Fruit fly (Drosophila melanogaster) whole organism, embryonic: ENCODE measurements around the gene elB.

ENCODE experiments used
- Blimp-1 ChIP-seq: fragments of 200-800 bp; sonication (Bioruptor generic); optimal IDR thresholded peaks from 3 replicates; lab custom pipeline; 2018; ENCODE audit warnings: missing biosample characterization, missing genetic modification characterization, mild to moderate bottlenecking, moderate library complexity, missing genetic modification reagents
- CG11247 ChIP-seq: fragments of 200-800 bp; sonication (Bioruptor generic); IDR thresholded peaks from 2 replicates; pipeline ENCODE4 v1.3.6; 2022; ENCODE audit warnings: missing biosample characterization, missing genetic modification characterization
- CG12155 ChIP-seq: fragments of 200-800 bp; sonication (Bioruptor generic); optimal IDR thresholded peaks from 3 replicates; lab custom pipeline; 2016; ENCODE audit warnings: missing biosample characterization, missing genetic modification characterization
- CG13894 ChIP-seq: fragments of 200-800 bp; sonication (Bioruptor generic); optimal IDR thresholded peaks from 3 replicates; lab custom pipeline; 2018; ENCODE audit warnings: missing biosample characterization, mild to moderate bottlenecking, missing genetic modification characterization, moderate library complexity
- CG14014 ChIP-seq: fragments of 200-800 bp; sonication (Bioruptor generic); IDR thresholded peaks from 2 replicates; pipeline ENCODE4 v1.3.6; 2022; ENCODE audit warnings: missing biosample characterization, missing genetic modification characterization
- CG17568 ChIP-seq: fragments of 200-800 bp; sonication (Bioruptor generic); optimal IDR thresholded peaks from 2 replicates; lab custom pipeline; 2018; ENCODE audit warnings: missing biosample characterization, mild to moderate bottlenecking, missing genetic modification characterization, moderate library complexity
- CG17612 ChIP-seq: fragments of 200-800 bp; sonication (Bioruptor generic); IDR thresholded peaks from 2 replicates; pipeline ENCODE4 v1.3.6; 2022; ENCODE audit warnings: missing biosample characterization, missing genetic modification characterization
- CG31224 ChIP-seq: fragments of 200-800 bp; sonication (Bioruptor generic); IDR thresholded peaks from 2 replicates; pipeline ENCODE4 v1.3.6; 2022; ENCODE audit warnings: missing biosample characterization, missing genetic modification characterization
- CG3995 ChIP-seq: fragments of 200-800 bp; sonication (Bioruptor generic); optimal IDR thresholded peaks from 3 replicates; lab custom pipeline; 2016; ENCODE audit warnings: missing biosample characterization, missing genetic modification characterization
- CG4328 ChIP-seq: fragments of 200-800 bp; sonication (Bioruptor generic); optimal IDR thresholded peaks from 3 replicates; lab custom pipeline; 2017; ENCODE audit warnings: missing biosample characterization, missing genetic modification reagents, missing genetic modification characterization
- CG7745 ChIP-seq: fragments of 200-800 bp; sonication (Bioruptor generic); optimal IDR thresholded peaks from 2 replicates; lab custom pipeline; 2018; ENCODE audit warnings: missing biosample characterization, mild to moderate bottlenecking, missing genetic modification characterization, moderate library complexity
- CG8281 ChIP-seq: fragments of 200-800 bp; sonication (Bioruptor generic); optimal IDR thresholded peaks from 2 replicates; lab custom pipeline; 2018; ENCODE audit warnings: missing biosample characterization, mild to moderate bottlenecking, missing genetic modification characterization, moderate library complexity
- Doc3 ChIP-seq: fragments of 200-800 bp; sonication (Bioruptor generic); IDR thresholded peaks from 3 replicates; pipeline ENCODE4 v1.3.6; 2022; ENCODE audit warnings: missing biosample characterization, missing genetic modification characterization; ENCODE audit not compliant: partially characterized antibody
- Dp ChIP-seq: fragments of 200-800 bp; sonication (Bioruptor generic); optimal IDR thresholded peaks from 2 replicates; lab custom pipeline; 2018; ENCODE audit warnings: missing biosample characterization, mild to moderate bottlenecking, missing genetic modification characterization, moderate library complexity
- Fer2 ChIP-seq: fragments of 200-800 bp; sonication (Bioruptor generic); optimal IDR thresholded peaks from 2 replicates; lab custom pipeline; 2018; ENCODE audit warnings: missing biosample characterization, mild to moderate bottlenecking, missing genetic modification characterization, moderate library complexity
- Gug ChIP-seq: fragments of 200-800 bp; sonication (Bioruptor generic); IDR thresholded peaks from 4 replicates; pipeline ENCODE4 v1.3.6; 2022; ENCODE audit warnings: missing biosample characterization, missing genetic modification characterization
- Hr78 ChIP-seq, 2 experiments: fragments of 200-800 bp in 1 of 2; fragments of >200 bp in 1 of 2; sonication (Bioruptor generic) in 1 of 2; optimal IDR thresholded peaks; 2 replicates each; lab custom pipeline; 2017 to 2019; ENCODE audit warnings: missing biosample characterization in 2 of 2, missing genetic modification characterization in 2 of 2, mild to moderate bottlenecking in 1 of 2, moderate library complexity in 1 of 2
- Hsf ChIP-seq: fragments of 200-800 bp; sonication (Bioruptor generic); optimal IDR thresholded peaks from 3 replicates; lab custom pipeline; 2016; ENCODE audit warnings: missing biosample characterization, missing genetic modification characterization
- Jarid2 ChIP-seq: fragments of 200-800 bp; sonication (Bioruptor generic); optimal IDR thresholded peaks from 3 replicates; lab custom pipeline; 2017; ENCODE audit warnings: mild to moderate bottlenecking, missing biosample characterization, missing genetic modification reagents, missing genetic modification characterization
- MTF-1 ChIP-seq: fragments of 200-800 bp; sonication (Bioruptor generic); optimal IDR thresholded peaks from 2 replicates; lab custom pipeline; 2018; ENCODE audit warnings: missing biosample characterization, mild to moderate bottlenecking, missing genetic modification characterization, borderline replicate concordance
- NFAT ChIP-seq: fragments of 200-800 bp; sonication (Bioruptor generic); IDR thresholded peaks from 2 replicates; pipeline ENCODE4 v1.3.6; 2022; ENCODE audit warnings: missing biosample characterization, missing genetic modification characterization
- Pdp1 ChIP-seq, 2 experiments: fragments of 200-800 bp; sonication (Bioruptor generic); optimal IDR thresholded peaks; 3 replicates each; lab custom pipeline; 2016; ENCODE audit warnings: missing biosample characterization in 2 of 2, missing genetic modification characterization in 2 of 2, mild to moderate bottlenecking in 1 of 2, moderate library complexity in 1 of 2
- Sin3A ChIP-seq: fragments of >200 bp; optimal IDR thresholded peaks from 2 replicates; lab custom pipeline; 2018
- Sox102F ChIP-seq: fragments of 200-800 bp; sonication (Bioruptor generic); optimal IDR thresholded peaks from 2 replicates; lab custom pipeline; 2018; ENCODE audit warnings: missing biosample characterization, mild to moderate bottlenecking, missing genetic modification characterization, moderate library complexity
- Sry-δ ChIP-seq: fragments of 200-800 bp; sonication (Bioruptor generic); optimal IDR thresholded peaks from 2 replicates; lab custom pipeline; 2016; ENCODE audit warnings: missing biosample characterization, missing genetic modification characterization
- Trl ChIP-seq, 3 experiments: fragments of >200 bp in 2 of 3; fragments of 200-800 bp in 1 of 3; sonication (Bioruptor generic) in 1 of 3; optimal IDR thresholded peaks; 2 replicates in 1 of 3; 3 replicates in 2 of 3; lab custom pipeline; 2016 to 2017; ENCODE audit warnings: missing biosample characterization in 1 of 3, missing genetic modification characterization in 1 of 3
- Xrp1 ChIP-seq: fragments of 200-800 bp; sonication (Bioruptor generic); IDR thresholded peaks from 2 replicates; pipeline ENCODE4 v1.3.6; 2022; ENCODE audit warnings: missing biosample characterization, missing genetic modification characterization
- ac ChIP-seq: fragments of 200-800 bp; sonication (Bioruptor generic); optimal IDR thresholded peaks from 3 replicates; lab custom pipeline; 2017; ENCODE audit warnings: missing biosample characterization, mild to moderate bottlenecking, missing genetic modification characterization
- al ChIP-seq: fragments of 200-800 bp; sonication (Bioruptor generic); IDR thresholded peaks from 2 replicates; pipeline ENCODE4 v1.3.6; 2022; ENCODE audit warnings: missing biosample characterization, missing genetic modification characterization
- chn ChIP-seq: fragments of 200-800 bp; sonication (Bioruptor generic); optimal IDR thresholded peaks from 2 replicates; lab custom pipeline; 2016; ENCODE audit warnings: missing biosample characterization, missing genetic modification characterization
- dan ChIP-seq: fragments of 200-800 bp; sonication (Bioruptor generic); IDR thresholded peaks from 2 replicates; pipeline ENCODE4 v1.3.6; 2022; ENCODE audit warnings: missing biosample characterization, missing genetic modification characterization
- dpn ChIP-seq, 2 experiments: fragments of 200-800 bp; sonication (Bioruptor generic); optimal IDR thresholded peaks; 3 replicates each; lab custom pipeline; 2016; ENCODE audit warnings: missing biosample characterization in 2 of 2, missing genetic modification characterization in 2 of 2
- dysf ChIP-seq: fragments of 200-800 bp; sonication (Bioruptor generic); IDR thresholded peaks from 3 replicates; pipeline ENCODE4 v1.3.6; 2022; ENCODE audit warnings: missing biosample characterization, missing genetic modification characterization
- en ChIP-seq: fragments of 200-800 bp; sonication (Bioruptor generic); optimal IDR thresholded peaks from 2 replicates; lab custom pipeline; 2016; ENCODE audit warnings: missing biosample characterization, missing genetic modification characterization
- fd96Cb ChIP-seq: fragments of 200-800 bp; sonication (Bioruptor generic); optimal IDR thresholded peaks from 2 replicates; lab custom pipeline; 2018; ENCODE audit warnings: missing biosample characterization, mild to moderate bottlenecking, missing genetic modification characterization, moderate library complexity
- kah ChIP-seq: fragments of 200-800 bp; sonication (Bioruptor generic); optimal IDR thresholded peaks from 2 replicates; lab custom pipeline; 2018; ENCODE audit warnings: missing biosample characterization, mild to moderate bottlenecking, missing genetic modification characterization
- luna ChIP-seq: fragments of 200-800 bp; sonication (Bioruptor generic); optimal IDR thresholded peaks from 2 replicates; lab custom pipeline; 2016; ENCODE audit warnings: missing biosample characterization, missing genetic modification characterization
- mirr ChIP-seq: fragments of 200-800 bp; sonication (Bioruptor generic); optimal IDR thresholded peaks from 3 replicates; lab custom pipeline; 2018; ENCODE audit warnings: missing biosample characterization, mild to moderate bottlenecking, missing genetic modification characterization
- mld ChIP-seq: fragments of 200-800 bp; sonication (Bioruptor generic); IDR thresholded peaks from 3 replicates; pipeline ENCODE4 v1.3.6; 2022; ENCODE audit warnings: missing biosample characterization, missing genetic modification characterization; ENCODE audit not compliant: partially characterized antibody
- oc ChIP-seq: fragments of 200-800 bp; sonication (Bioruptor generic); optimal IDR thresholded peaks from 2 replicates; lab custom pipeline; 2018; ENCODE audit warnings: missing biosample characterization, mild to moderate bottlenecking, missing genetic modification characterization, moderate library complexity
- odd ChIP-seq: fragments of 200-800 bp; sonication (Bioruptor generic); optimal IDR thresholded peaks from 2 replicates; lab custom pipeline; 2017; ENCODE audit warnings: missing biosample characterization, mild to moderate bottlenecking, missing genetic modification characterization
- pros ChIP-seq: fragments of 200-800 bp; sonication (Bioruptor generic); optimal IDR thresholded peaks from 3 replicates; lab custom pipeline; 2019; ENCODE audit warnings: missing biosample characterization, mild to moderate bottlenecking, missing genetic modification characterization, moderate library complexity
- ranshi ChIP-seq: fragments of 200-800 bp; sonication (Bioruptor generic); IDR thresholded peaks from 2 replicates; pipeline ENCODE4 v1.3.6; 2022; ENCODE audit warnings: missing biosample characterization, missing genetic modification characterization
- salm ChIP-seq: fragments of 200-800 bp; sonication (Bioruptor generic); optimal IDR thresholded peaks from 2 replicates; lab custom pipeline; 2018; ENCODE audit warnings: missing biosample characterization, mild to moderate bottlenecking, missing genetic modification characterization
- scrt ChIP-seq: fragments of 200-800 bp; sonication (Bioruptor generic); optimal IDR thresholded peaks from 2 replicates; lab custom pipeline; 2018; ENCODE audit warnings: missing biosample characterization, mild to moderate bottlenecking, missing genetic modification characterization, moderate library complexity
- sd ChIP-seq: fragments of 200-800 bp; sonication (Bioruptor generic); optimal IDR thresholded peaks from 3 replicates; lab custom pipeline; 2018; ENCODE audit warnings: missing biosample characterization, mild to moderate bottlenecking, missing genetic modification characterization, moderate library complexity
- slp2 ChIP-seq: fragments of 200-800 bp; sonication (Bioruptor generic); optimal IDR thresholded peaks from 2 replicates; lab custom pipeline; 2016; ENCODE audit warnings: missing biosample characterization, missing genetic modification characterization
- stwl ChIP-seq: fragments of 200-800 bp; sonication (Bioruptor generic); optimal IDR thresholded peaks from 3 replicates; lab custom pipeline; 2018; ENCODE audit warnings: missing biosample characterization, mild to moderate bottlenecking, missing genetic modification characterization, moderate library complexity
- yki ChIP-seq: fragments of >200 bp; optimal IDR thresholded peaks from 3 replicates; lab custom pipeline; 2018

Gene elB

dm6 chr2L:14432410-14433340 lies 23.3 kb upstream of the elB start (continued):
- TF ChIP-seq Jarid2 (GFP tag; lab: Kevin White, UChicago) (no peak), fd96Cb (no peak), ranshi (GFP tag; lab: Robert Waterston, UW) (no peak), salm (tag; lab: Kevin White, UChicago) (no peak), Hr78 (GFP tag; optimal IDR thresholded peaks at IDR 0.05; lab: Kevin White, UChicago) (no peak), CG17568 (GFP tag; lab: Kevin White, UChicago) (no peak), pros (GFP tag; lab: Kevin White, UChicago) (no peak), Sry-δ (no peak), dpn (GFP tag; optimal IDR thresholded peaks at IDR 0.05; lab: Kevin White, UChicago) (no peak), chn (GFP tag; lab: Kevin White, UChicago) (no peak), dysf (GFP tag; lab: Robert Waterston, UW) (no peak), sd (tag; lab: Kevin White, UChicago) (no peak), Trl (optimal IDR thresholded peaks at IDR 0.05; lab: Kevin White, UChicago) (no peak), Trl (GFP tag; optimal IDR thresholded peaks at IDR 0.05; lab: Kevin White, UChicago) (no peak), Doc3 (no peak), CG31224 (GFP tag; lab: Robert Waterston, UW) (no peak), CG13894 (tag; lab: Kevin White, UChicago) (no peak), Hsf (GFP tag; lab: Kevin White, UChicago) (no peak), NFAT (GFP tag; lab: Robert Waterston, UW) (0 out of 2 replicates have a peak, but pooled peaks have one; percentile 13), CG7745 (tag; lab: Kevin White, UChicago) (no peak), scrt (GFP tag; lab: Kevin White, UChicago) (no peak), luna (no peak), Fer2 (tag; lab: Kevin White, UChicago) (no peak), CG11247 (GFP tag; lab: Robert Waterston, UW) (no peak), Sox102F (no peak), Sin3A (lab: Kevin White, UChicago) (no peak), CG12155 (GFP tag; lab: Kevin White, UChicago) (no peak), al (no peak), odd (GFP tag; lab: Kevin White, UChicago) (peak; percentile 62), slp2 (GFP tag; lab: Kevin White, UChicago) (no peak), en (GFP tag; lab: Kevin White, UChicago) (no peak), mirr (GFP tag; lab: Kevin White, UChicago) (no peak), ac (no peak), CG4328 (GFP tag; lab: Kevin White, UChicago) (peak; percentile 13), dan (GFP tag; lab: Robert Waterston, UW) (no peak), Gug (GFP tag; lab: Robert Waterston, UW) (no peak), stwl (tag; lab: Kevin White, UChicago) (no peak), CG3995 (GFP tag; lab: Kevin White, UChicago) (no peak), CG17612 (no peak), mld (GFP tag; lab: Robert Waterston, UW) (no peak), CG8281 (tag; lab: Kevin White, UChicago) (peak; percentile 98), Xrp1 (GFP tag; lab: Robert Waterston, UW) (peak; percentile 68), MTF-1 (GFP tag; lab: Kevin White, UChicago) (no peak), CG14014 (GFP tag; lab: Robert Waterston, UW) (no peak), kah (GFP tag; lab: Kevin White, UChicago) (no peak), yki (lab: Kevin White, UChicago) (no peak), oc (no peak), Dp (GFP tag; lab: Kevin White, UChicago) (no peak), Pdp1 (GFP tag; optimal IDR thresholded peaks at IDR 0.05; lab: Kevin White, UChicago) (peak in 1 of 2 experiments; percentile 26), Blimp-1 (GFP tag; lab: Kevin White, UChicago) (peak; percentile 19)
